Fruit fly (Drosophila melanogaster) whole organism, embryonic: ENCODE results near the gene Cat.
A peak's percentile ranks its signal among the peaks of the same experiment; 100 is the strongest.

Experiments used
- B-H2 ChIP-seq: fragments of 200-800 bp; sonication (Bioruptor generic); optimal IDR thresholded peaks from 2 replicates; lab custom pipeline; 2018; ENCODE audit warnings: missing biosample characterization, mild to moderate bottlenecking, missing genetic modification characterization
- CG10565 ChIP-seq: fragments of 200-800 bp; sonication (Bioruptor generic); optimal IDR thresholded peaks from 3 replicates; lab custom pipeline; 2016; ENCODE audit warnings: missing biosample characterization, mild to moderate bottlenecking, missing genetic modification characterization
- CG11247 ChIP-seq: fragments of 200-800 bp; sonication (Bioruptor generic); IDR thresholded peaks from 2 replicates; pipeline ENCODE4 v1.3.6; 2022; ENCODE audit warnings: missing biosample characterization, missing genetic modification characterization
- CG11398 ChIP-seq: fragments of 200-800 bp; sonication (Bioruptor generic); optimal IDR thresholded peaks from 2 replicates; lab custom pipeline; 2016; ENCODE audit warnings: missing biosample characterization, missing genetic modification characterization
- CG11695 ChIP-seq: fragments of 200-800 bp; sonication (Bioruptor generic); IDR thresholded peaks from 3 replicates; pipeline ENCODE4 v1.3.6; 2022; ENCODE audit warnings: missing biosample characterization, missing genetic modification characterization
- CG11696 ChIP-seq: fragments of 200-800 bp; sonication (Bioruptor generic); IDR thresholded peaks from 2 replicates; pipeline ENCODE4 v1.3.6; 2022; ENCODE audit warnings: missing biosample characterization, missing genetic modification characterization
- CG12236 ChIP-seq: fragments of 200-800 bp; sonication (Bioruptor generic); optimal IDR thresholded peaks from 2 replicates; lab custom pipeline; 2016; ENCODE audit warnings: missing biosample characterization, missing genetic modification characterization
- CG15011 ChIP-seq: fragments of 200-800 bp; sonication (Bioruptor generic); optimal IDR thresholded peaks from 3 replicates; lab custom pipeline; 2018; ENCODE audit warnings: missing biosample characterization, mild to moderate bottlenecking, missing genetic modification characterization
- CG16813 ChIP-seq: fragments of 200-800 bp; sonication (Bioruptor generic); IDR thresholded peaks from 3 replicates; pipeline ENCODE4 v1.3.6; 2022; ENCODE audit warnings: missing biosample characterization, missing genetic modification characterization; ENCODE audit not compliant: partially characterized antibody
- CG17361 ChIP-seq: fragments of 200-800 bp; sonication (Bioruptor generic); IDR thresholded peaks from 3 replicates; pipeline ENCODE4 v1.3.6; 2022; ENCODE audit warnings: missing biosample characterization, missing genetic modification characterization
- CG17568 ChIP-seq: fragments of 200-800 bp; sonication (Bioruptor generic); optimal IDR thresholded peaks from 2 replicates; lab custom pipeline; 2018; ENCODE audit warnings: missing biosample characterization, mild to moderate bottlenecking, missing genetic modification characterization, moderate library complexity
- CG18599 ChIP-seq: fragments of 200-800 bp; sonication (Bioruptor generic); optimal IDR thresholded peaks from 3 replicates; lab custom pipeline; 2017; ENCODE audit warnings: missing biosample characterization, missing genetic modification characterization, mild to moderate bottlenecking, moderate library complexity, missing genetic modification reagents
- CG2678 ChIP-seq: fragments of 200-800 bp; sonication (Bioruptor generic); optimal IDR thresholded peaks from 3 replicates; lab custom pipeline; 2019; ENCODE audit warnings: missing biosample characterization, mild to moderate bottlenecking, missing genetic modification characterization, moderate library complexity
- CG32767 ChIP-seq: fragments of 200-800 bp; sonication (Bioruptor generic); IDR thresholded peaks from 2 replicates; pipeline ENCODE4 v1.3.6; 2022; ENCODE audit warnings: missing biosample characterization, missing genetic modification characterization
- CG6175 ChIP-seq: fragments of 200-800 bp; sonication (Bioruptor generic); IDR thresholded peaks from 3 replicates; pipeline ENCODE4 v1.3.6; 2022; ENCODE audit warnings: missing biosample characterization, missing genetic modification characterization
- CG6254 ChIP-seq: fragments of 200-800 bp; sonication (Bioruptor generic); optimal IDR thresholded peaks from 3 replicates; lab custom pipeline; 2017; ENCODE audit warnings: mild to moderate bottlenecking, missing biosample characterization, missing genetic modification reagents, missing genetic modification characterization
- CG8089 ChIP-seq: fragments of 200-800 bp; sonication (Bioruptor generic); optimal IDR thresholded peaks from 3 replicates; lab custom pipeline; 2016; ENCODE audit warnings: missing biosample characterization, missing genetic modification characterization
- CG9876 ChIP-seq: fragments of 200-800 bp; sonication (Bioruptor generic); optimal IDR thresholded peaks from 2 replicates; lab custom pipeline; 2016; ENCODE audit warnings: missing biosample characterization, missing genetic modification characterization
- D19A ChIP-seq: fragments of 200-800 bp; optimal IDR thresholded peaks from 3 replicates; lab custom pipeline; 2019; ENCODE audit warnings: missing biosample characterization, mild to moderate bottlenecking, missing genetic modification characterization, moderate library complexity
- Dad ChIP-seq: fragments of 200-800 bp; sonication (Bioruptor generic); optimal IDR thresholded peaks from 3 replicates; lab custom pipeline; 2016; ENCODE audit warnings: missing biosample characterization, missing genetic modification characterization
- Dek ChIP-seq: fragments of 200-800 bp; sonication (Bioruptor generic); optimal IDR thresholded peaks from 3 replicates; lab custom pipeline; 2019; ENCODE audit warnings: missing biosample characterization, mild to moderate bottlenecking, missing genetic modification characterization, moderate library complexity
- Dip2 ChIP-seq: fragments of 200-800 bp; sonication (Bioruptor generic); IDR thresholded peaks from 2 replicates; pipeline ENCODE4 v1.3.6; 2022; ENCODE audit warnings: missing biosample characterization, missing genetic modification characterization
- ERR ChIP-seq: fragments of 200-800 bp; sonication (Bioruptor generic); optimal IDR thresholded peaks from 2 replicates; lab custom pipeline; 2016; ENCODE audit warnings: missing biosample characterization, missing genetic modification characterization
- GATAe ChIP-seq: fragments of 200-800 bp; sonication (Bioruptor generic); conservative IDR thresholded peaks from 2 replicates; pipeline ENCODE4 v1.3.6; 2022; ENCODE audit warnings: missing biosample characterization, missing genetic modification characterization
- H2.0 ChIP-seq: fragments of 200-800 bp; sonication (Bioruptor generic); IDR thresholded peaks from 2 replicates; pipeline ENCODE4 v1.3.6; 2022; ENCODE audit warnings: missing biosample characterization, missing genetic modification characterization
- HLH54F ChIP-seq: fragments of 200-800 bp; sonication (Bioruptor generic); optimal IDR thresholded peaks from 3 replicates; lab custom pipeline; 2016; ENCODE audit warnings: missing biosample characterization, missing genetic modification characterization
- Lhr ChIP-seq: fragments of 200-800 bp; sonication (Bioruptor generic); optimal IDR thresholded peaks from 3 replicates; lab custom pipeline; 2017; ENCODE audit warnings: mild to moderate bottlenecking, missing biosample characterization, missing genetic modification reagents, missing genetic modification characterization
- Lim3 ChIP-seq: fragments of 200-800 bp; sonication (Bioruptor generic); IDR thresholded peaks from 2 replicates; pipeline ENCODE4 v1.3.6; 2022; ENCODE audit warnings: missing biosample characterization, missing genetic modification characterization
- PHDP ChIP-seq: fragments of 200-800 bp; sonication (Bioruptor generic); optimal IDR thresholded peaks from 3 replicates; lab custom pipeline; 2018; ENCODE audit warnings: missing biosample characterization, mild to moderate bottlenecking, missing genetic modification characterization, moderate library complexity
- Pdp1 ChIP-seq, 2 experiments: fragments of 200-800 bp; sonication (Bioruptor generic); optimal IDR thresholded peaks; 3 replicates each; lab custom pipeline; 2016; ENCODE audit warnings: missing biosample characterization in 2 of 2, missing genetic modification characterization in 2 of 2, mild to moderate bottlenecking in 1 of 2, moderate library complexity in 1 of 2
- Side ChIP-seq: fragments of 200-800 bp; sonication (Bioruptor generic); optimal IDR thresholded peaks from 2 replicates; lab custom pipeline; 2016; ENCODE audit warnings: missing biosample characterization, missing genetic modification characterization
- Stat92E ChIP-seq, 3 experiments: fragments of >200 bp in 2 of 3; fragments of 200-800 bp in 1 of 3; sonication (Bioruptor generic) in 1 of 3; optimal IDR thresholded peaks; 2 replicates each; lab custom pipeline; 2017 to 2019; ENCODE audit warnings: missing biosample characterization in 3 of 3, missing genetic modification characterization in 3 of 3, mild to moderate bottlenecking in 1 of 3, moderate library complexity in 1 of 3
- Vsx1 ChIP-seq: fragments of 200-800 bp; sonication (Bioruptor generic); optimal IDR thresholded peaks from 2 replicates; lab custom pipeline; 2017; ENCODE audit warnings: missing biosample characterization, mild to moderate bottlenecking, missing genetic modification characterization, missing genetic modification reagents
- ap ChIP-seq: fragments of 200-800 bp; sonication (Bioruptor generic); IDR thresholded peaks from 2 replicates; pipeline ENCODE4 v1.3.6; 2022; ENCODE audit warnings: missing biosample characterization, missing genetic modification characterization
- bsh ChIP-seq, 2 experiments: fragments of 200-800 bp; sonication (Bioruptor generic); optimal IDR thresholded peaks; 2 replicates each; lab custom pipeline; 2017 to 2018; ENCODE audit warnings: mild to moderate bottlenecking in 2 of 2, missing biosample characterization in 2 of 2, missing genetic modification characterization in 2 of 2, moderate library complexity in 1 of 2
- cato ChIP-seq: fragments of 200-800 bp; sonication (Bioruptor generic); optimal IDR thresholded peaks from 2 replicates; lab custom pipeline; 2016; ENCODE audit warnings: missing biosample characterization, missing genetic modification characterization, borderline replicate concordance
- disco-r ChIP-seq: fragments of 200-800 bp; sonication (Bioruptor generic); optimal IDR thresholded peaks from 2 replicates; lab custom pipeline; 2016; ENCODE audit warnings: missing biosample characterization, missing genetic modification characterization
- exex ChIP-seq: fragments of 200-800 bp; sonication (Bioruptor generic); optimal IDR thresholded peaks from 4 replicates; lab custom pipeline; 2018; ENCODE audit warnings: missing biosample characterization, mild to moderate bottlenecking, missing genetic modification characterization, moderate library complexity
- fd102C ChIP-seq: fragments of 200-800 bp; sonication (Bioruptor generic); optimal IDR thresholded peaks from 2 replicates; lab custom pipeline; 2018; ENCODE audit warnings: missing biosample characterization, mild to moderate bottlenecking, missing genetic modification characterization, moderate library complexity
- fru ChIP-seq: fragments of >200 bp; optimal IDR thresholded peaks from 2 replicates; lab custom pipeline; 2017
- hkb ChIP-seq, 2 experiments: fragments of 200-800 bp in 1 of 2; fragments of >200 bp in 1 of 2; sonication (Bioruptor generic) in 1 of 2; IDR thresholded peaks in 1 of 2; optimal IDR thresholded peaks in 1 of 2; 2 replicates each; pipeline versions ENCODE4 v1.3.6 to Lab custom; 2017 to 2022; ENCODE audit warnings: missing biosample characterization in 1 of 2, missing genetic modification characterization in 1 of 2
- jigr1 ChIP-seq: fragments of 200-800 bp; sonication (Bioruptor generic); IDR thresholded peaks from 3 replicates; pipeline ENCODE4 v1.3.6; 2022; ENCODE audit warnings: missing biosample characterization, missing genetic modification characterization
- kni ChIP-seq: fragments of 200-800 bp; sonication (Bioruptor generic); optimal IDR thresholded peaks from 3 replicates; lab custom pipeline; 2017; ENCODE audit warnings: mild to moderate bottlenecking, missing biosample characterization, missing genetic modification reagents, missing genetic modification characterization
- luna ChIP-seq: fragments of 200-800 bp; sonication (Bioruptor generic); optimal IDR thresholded peaks from 2 replicates; lab custom pipeline; 2016; ENCODE audit warnings: missing biosample characterization, missing genetic modification characterization
- maf-S ChIP-seq: fragments of 200-800 bp; sonication (Bioruptor generic); optimal IDR thresholded peaks from 2 replicates; lab custom pipeline; 2016; ENCODE audit warnings: missing biosample characterization, missing genetic modification characterization
- prd ChIP-seq, 3 experiments: fragments of >200 bp in 2 of 3; fragments of 200-800 bp in 1 of 3; sonication (Bioruptor generic) in 1 of 3; optimal IDR thresholded peaks in 2 of 3; IDR thresholded peaks in 1 of 3; 2 replicates in 2 of 3; 3 replicates in 1 of 3; pipeline versions ENCODE4 v1.3.6 to Lab custom; 2017 to 2022; ENCODE audit warnings: missing biosample characterization in 1 of 3, missing genetic modification characterization in 1 of 3
- ranshi ChIP-seq: fragments of 200-800 bp; sonication (Bioruptor generic); IDR thresholded peaks from 2 replicates; pipeline ENCODE4 v1.3.6; 2022; ENCODE audit warnings: missing biosample characterization, missing genetic modification characterization
- scrt ChIP-seq: fragments of 200-800 bp; sonication (Bioruptor generic); optimal IDR thresholded peaks from 2 replicates; lab custom pipeline; 2018; ENCODE audit warnings: missing biosample characterization, mild to moderate bottlenecking, missing genetic modification characterization, moderate library complexity
- sqz ChIP-seq: fragments of 200-800 bp; sonication (Bioruptor generic); optimal IDR thresholded peaks from 3 replicates; lab custom pipeline; 2018; ENCODE audit warnings: missing biosample characterization, mild to moderate bottlenecking, missing genetic modification characterization
- tio ChIP-seq: fragments of 200-800 bp; sonication (Bioruptor generic); optimal IDR thresholded peaks from 2 replicates; lab custom pipeline; 2017; ENCODE audit warnings: missing biosample characterization, missing genetic modification characterization, inconsistent platforms

The Cat gene

DNA sequence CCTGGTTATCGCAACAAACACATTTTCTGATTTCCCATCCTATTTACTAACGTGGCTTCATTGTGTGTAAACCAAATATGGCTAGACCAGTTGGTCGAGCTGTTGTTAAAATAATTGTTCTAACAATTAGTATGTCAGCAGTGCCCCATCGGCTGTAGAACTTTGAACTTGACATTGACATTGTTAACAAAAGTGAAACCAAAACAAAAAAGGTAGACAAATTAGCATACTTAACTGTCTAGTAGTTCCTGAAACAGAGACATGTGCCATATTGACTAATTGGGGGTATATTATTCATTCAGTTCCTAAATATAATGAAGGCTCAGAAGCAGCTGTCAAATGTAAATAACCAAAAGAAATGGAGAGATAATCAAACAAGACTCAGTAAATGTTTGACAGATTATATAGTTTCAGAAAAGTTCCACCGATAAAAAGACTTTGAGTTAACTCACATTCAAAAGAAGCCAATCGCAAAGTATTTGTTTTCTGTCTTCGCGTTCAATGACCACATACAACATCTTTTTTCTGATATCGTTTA, 15.4 kb downstream of the Cat start (continued):
- TF ChIP-seq prd (optimal IDR thresholded peaks at IDR 0.05; lab: Kevin White, UChicago) (no peak), prd (GFP tag; IDR thresholded peaks at IDR 0.05; lab: Robert Waterston, UW) (no peak), Dip2 (no peak), Stat92E (GFP tag; optimal IDR thresholded peaks at IDR 0.05; lab: Kevin White, UChicago) (no peak), fd102C (GFP tag; lab: Kevin White, UChicago) (peak; percentile 4), CG32767 (GFP tag; lab: Robert Waterston, UW) (no peak), sqz (GFP tag; lab: Kevin White, UChicago) (no peak), Lhr (no peak), Side (GFP tag; lab: Kevin White, UChicago) (peak; percentile 71), HLH54F (GFP tag; lab: Kevin White, UChicago) (no peak), cato (GFP tag; lab: Kevin White, UChicago) (no peak), Pdp1 (GFP tag; optimal IDR thresholded peaks at IDR 0.05; lab: Kevin White, UChicago) (no peak), disco-r (GFP tag; lab: Kevin White, UChicago) (no peak), CG11398 (GFP tag; lab: Kevin White, UChicago) (no peak), ERR (peak; percentile 42), CG11247 (GFP tag; lab: Robert Waterston, UW) (no peak), CG11696 (GFP tag; lab: Robert Waterston, UW) (no peak), CG15011 (GFP tag; lab: Kevin White, UChicago) (peak; percentile 41), jigr1 (no peak), GATAe (no peak), tio (GFP tag; lab: Kevin White, UChicago) (no peak), CG9876 (GFP tag; lab: Kevin White, UChicago) (no peak), CG10565 (no peak), D19A (tag; lab: Kevin White, UChicago) (no peak), H2.0 (no peak), hkb (optimal IDR thresholded peaks at IDR 0.05; lab: Kevin White, UChicago) (no peak), hkb (GFP tag; IDR thresholded peaks at IDR 0.05; lab: Robert Waterston, UW) (no peak), Vsx1 (GFP tag; lab: Kevin White, UChicago) (peak; percentile 46), scrt (GFP tag; lab: Kevin White, UChicago) (peak; percentile 24), PHDP (tag; lab: Kevin White, UChicago) (no peak), fru (lab: Kevin White, UChicago) (no peak), Dad (no peak), CG16813 (GFP tag; lab: Robert Waterston, UW) (no peak), CG2678 (peak; percentile 65), CG17361 (GFP tag; lab: Robert Waterston, UW) (no peak), ranshi (GFP tag; lab: Robert Waterston, UW) (no peak), CG6175 (GFP tag; lab: Robert Waterston, UW) (no peak), maf-S (no peak), Dek (tag; lab: Kevin White, UChicago) (no peak), CG12236 (GFP tag; lab: Kevin White, UChicago) (no peak), CG11695 (GFP tag; lab: Robert Waterston, UW) (no peak), Lim3 (GFP tag; lab: Robert Waterston, UW) (no peak), CG8089 (no peak), B-H2 (peak; percentile 17), ap (no peak), luna (GFP tag; lab: Kevin White, UChicago) (no peak), bsh (GFP tag; optimal IDR thresholded peaks at IDR 0.05; lab: Kevin White, UChicago) (no peak), CG6254 (GFP tag; lab: Kevin White, UChicago) (no peak), CG17568 (GFP tag; lab: Kevin White, UChicago) (peak; percentile 10), kni (GFP tag; lab: Kevin White, UChicago) (peak; percentile 48), CG18599 (GFP tag; lab: Kevin White, UChicago) (peak; percentile 84), exex (tag; lab: Kevin White, UChicago) (no peak)
